ENCODE assay signal across 1 fruit fly cellular context in genomic region chr3L:16393700-16394099, dm6.
TF ChIP-seq lines count a peak whose summit lies in the region.

No protein-coding gene starts in this region.

TF ChIP-seq in whole organism, embryonic, 481 proteins besides CTCF, POLR2A, EP300 and RAD21 (continued from another document):
- TF ChIP-seq HLH3B (GFP tag; IDR thresholded peaks at IDR 0.05; lab: Robert Waterston, UW) (no peak), CG18476 (GFP tag; optimal IDR thresholded peaks at IDR 0.05; lab: Kevin White, UChicago) (no peak), lab (GFP tag; optimal IDR thresholded peaks at IDR 0.05; lab: Kevin White, UChicago) (peak; percentile 22), CG5180 (GFP tag; optimal IDR thresholded peaks at IDR 0.05; lab: Kevin White, UChicago) (peak; percentile 54), Abd-B (GFP tag; optimal IDR thresholded peaks at IDR 0.05; lab: Kevin White, UChicago) (no peak)
